Fruit fly (Drosophila melanogaster) whole organism, embryonic: ENCODE measurements around the gene NELF-B.

Experiments
- Atf6 ChIP-seq: fragments of 200-800 bp; sonication (Bioruptor generic); IDR thresholded peaks from 2 replicates; pipeline ENCODE4 v1.3.6; 2022; ENCODE audit warnings: missing biosample characterization, missing genetic modification characterization
- Bteb2 ChIP-seq: fragments of 200-800 bp; sonication (Bioruptor generic); optimal IDR thresholded peaks from 2 replicates; lab custom pipeline; 2016; ENCODE audit warnings: missing biosample characterization, missing genetic modification characterization
- CG11247 ChIP-seq: fragments of 200-800 bp; sonication (Bioruptor generic); IDR thresholded peaks from 2 replicates; pipeline ENCODE4 v1.3.6; 2022; ENCODE audit warnings: missing biosample characterization, missing genetic modification characterization
- CG12236 ChIP-seq: fragments of 200-800 bp; sonication (Bioruptor generic); optimal IDR thresholded peaks from 2 replicates; lab custom pipeline; 2016; ENCODE audit warnings: missing biosample characterization, missing genetic modification characterization
- CG12299 ChIP-seq: fragments of 200-800 bp; sonication (Bioruptor generic); optimal IDR thresholded peaks from 2 replicates; lab custom pipeline; 2018; ENCODE audit warnings: missing biosample characterization, mild to moderate bottlenecking, missing genetic modification characterization
- CG13287 ChIP-seq: fragments of 200-800 bp; sonication (Bioruptor generic); IDR thresholded peaks from 2 replicates; pipeline ENCODE4 v1.3.6; 2022; ENCODE audit warnings: missing biosample characterization, missing genetic modification characterization; ENCODE audit not compliant: partially characterized antibody
- CG13624 ChIP-seq: fragments of 200-800 bp; sonication (Bioruptor generic); optimal IDR thresholded peaks from 2 replicates; lab custom pipeline; 2016; ENCODE audit warnings: missing biosample characterization, missing genetic modification characterization
- CG2129 ChIP-seq: fragments of 200-800 bp; sonication (Bioruptor generic); IDR thresholded peaks from 2 replicates; pipeline ENCODE4 v1.3.6; 2022; ENCODE audit warnings: missing biosample characterization, missing genetic modification characterization; ENCODE audit not compliant: partially characterized antibody
- CG3281 ChIP-seq: fragments of 200-800 bp; sonication (Bioruptor generic); optimal IDR thresholded peaks from 3 replicates; lab custom pipeline; 2017; ENCODE audit warnings: missing biosample characterization, mild to moderate bottlenecking, missing genetic modification characterization
- CG34422 ChIP-seq: fragments of 200-800 bp; sonication (Bioruptor generic); IDR thresholded peaks from 3 replicates; pipeline ENCODE4 v1.3.6; 2022; ENCODE audit warnings: missing biosample characterization, missing genetic modification characterization
- CG3726 ChIP-seq: fragments of 200-800 bp; sonication (Bioruptor generic); IDR thresholded peaks from 3 replicates; pipeline ENCODE4, ENCODE4 v1.3.6; 2022; ENCODE audit warnings: missing biosample characterization, missing genetic modification characterization
- CG4360 ChIP-seq: fragments of 200-800 bp; sonication (Bioruptor generic); IDR thresholded peaks from 2 replicates; pipeline ENCODE4 v1.3.6; 2022; ENCODE audit warnings: missing biosample characterization, missing genetic modification characterization
- CG4404 ChIP-seq: fragments of 200-800 bp; sonication (Bioruptor generic); IDR thresholded peaks from 2 replicates; pipeline ENCODE4 v1.3.6; 2022; ENCODE audit warnings: missing biosample characterization, missing genetic modification characterization
- CG4820 ChIP-seq: fragments of 200-800 bp; sonication (Bioruptor generic); optimal IDR thresholded peaks from 3 replicates; lab custom pipeline; 2016; ENCODE audit warnings: missing biosample characterization, missing genetic modification characterization
- CG7987 ChIP-seq: fragments of 200-800 bp; sonication (Bioruptor generic); optimal IDR thresholded peaks from 2 replicates; lab custom pipeline; 2018; ENCODE audit warnings: missing biosample characterization, mild to moderate bottlenecking, missing genetic modification characterization, moderate library complexity
- CrebB ChIP-seq: fragments of 200-800 bp; sonication (Bioruptor generic); optimal IDR thresholded peaks from 3 replicates; lab custom pipeline; 2018; ENCODE audit warnings: missing biosample characterization, mild to moderate bottlenecking, missing genetic modification characterization
- Dfd ChIP-seq, 2 experiments: fragments of >200 bp; optimal IDR thresholded peaks; 2 replicates each; lab custom pipeline; 2017; ENCODE audit warnings: missing biosample characterization in 2 of 2, missing genetic modification characterization in 2 of 2
- HLH54F ChIP-seq: fragments of 200-800 bp; sonication (Bioruptor generic); optimal IDR thresholded peaks from 3 replicates; lab custom pipeline; 2016; ENCODE audit warnings: missing biosample characterization, missing genetic modification characterization
- Scr ChIP-seq: fragments of 200-800 bp; sonication (Bioruptor generic); IDR thresholded peaks from 2 replicates; pipeline ENCODE4 v1.3.6; 2022; ENCODE audit warnings: missing biosample characterization, missing genetic modification characterization; ENCODE audit not compliant: partially characterized antibody
- Sin3A ChIP-seq: fragments of >200 bp; optimal IDR thresholded peaks from 2 replicates; lab custom pipeline; 2018
- al ChIP-seq: fragments of 200-800 bp; sonication (Bioruptor generic); IDR thresholded peaks from 2 replicates; pipeline ENCODE4 v1.3.6; 2022; ENCODE audit warnings: missing biosample characterization, missing genetic modification characterization
- caup ChIP-seq: fragments of 200-800 bp; sonication (Bioruptor generic); optimal IDR thresholded peaks from 3 replicates; lab custom pipeline; 2017; ENCODE audit warnings: missing biosample characterization, mild to moderate bottlenecking, missing genetic modification characterization, moderate library complexity; ENCODE audit not compliant: severe bottlenecking
- crol ChIP-seq: fragments of 200-800 bp; sonication (Bioruptor generic); IDR thresholded peaks from 2 replicates; pipeline ENCODE4 v1.3.6; 2022; ENCODE audit warnings: missing biosample characterization, missing genetic modification characterization
- crp ChIP-seq, 2 experiments: fragments of 200-800 bp; sonication (Bioruptor generic); optimal IDR thresholded peaks; 2 replicates in 1 of 2; 3 replicates in 1 of 2; lab custom pipeline; 2017; ENCODE audit warnings: missing biosample characterization in 2 of 2, missing genetic modification characterization in 2 of 2, mild to moderate bottlenecking in 1 of 2, moderate library complexity in 1 of 2
- da ChIP-seq: fragments of 200-800 bp; sonication (Bioruptor generic); optimal IDR thresholded peaks from 2 replicates; lab custom pipeline; 2016; ENCODE audit warnings: missing biosample characterization, missing genetic modification characterization
- dimm ChIP-seq: fragments of 200-800 bp; sonication (Bioruptor generic); IDR thresholded peaks from 2 replicates; pipeline ENCODE4 v1.3.6; 2022; ENCODE audit warnings: missing biosample characterization, missing genetic modification characterization
- en ChIP-seq: fragments of 200-800 bp; sonication (Bioruptor generic); optimal IDR thresholded peaks from 2 replicates; lab custom pipeline; 2016; ENCODE audit warnings: missing biosample characterization, missing genetic modification characterization
- ewg ChIP-seq: fragments of 200-800 bp; sonication (Bioruptor generic); optimal IDR thresholded peaks from 3 replicates; lab custom pipeline; 2017; ENCODE audit warnings: mild to moderate bottlenecking, missing biosample characterization, missing genetic modification reagents, missing genetic modification characterization
- fd64A ChIP-seq: fragments of 200-800 bp; sonication (Bioruptor generic); optimal IDR thresholded peaks from 3 replicates; lab custom pipeline; 2018; ENCODE audit warnings: missing biosample characterization, mild to moderate bottlenecking, missing genetic modification characterization
- gcm ChIP-seq: fragments of 200-800 bp; sonication (Bioruptor generic); optimal IDR thresholded peaks from 2 replicates; lab custom pipeline; 2019; ENCODE audit warnings: missing biosample characterization, mild to moderate bottlenecking, missing genetic modification characterization, moderate library complexity
- gro ChIP-seq: fragments of 200-800 bp; sonication (Bioruptor generic); optimal IDR thresholded peaks from 2 replicates; lab custom pipeline; 2016; ENCODE audit warnings: missing biosample characterization, missing genetic modification characterization
- ham ChIP-seq: fragments of 200-800 bp; sonication (Bioruptor generic); IDR thresholded peaks from 2 replicates; pipeline ENCODE4 v1.3.6; 2022; ENCODE audit warnings: missing biosample characterization, missing genetic modification characterization
- jigr1 ChIP-seq: fragments of 200-800 bp; sonication (Bioruptor generic); IDR thresholded peaks from 3 replicates; pipeline ENCODE4 v1.3.6; 2022; ENCODE audit warnings: missing biosample characterization, missing genetic modification characterization
- kah ChIP-seq: fragments of 200-800 bp; sonication (Bioruptor generic); optimal IDR thresholded peaks from 2 replicates; lab custom pipeline; 2018; ENCODE audit warnings: missing biosample characterization, mild to moderate bottlenecking, missing genetic modification characterization
- lmd ChIP-seq: fragments of 200-800 bp; sonication (Bioruptor generic); IDR thresholded peaks from 2 replicates; pipeline ENCODE4 v1.3.6; 2022; ENCODE audit warnings: missing biosample characterization, missing genetic modification characterization
- maf-S ChIP-seq: fragments of 200-800 bp; sonication (Bioruptor generic); optimal IDR thresholded peaks from 2 replicates; lab custom pipeline; 2016; ENCODE audit warnings: missing biosample characterization, missing genetic modification characterization
- mam ChIP-seq: fragments of 200-800 bp; sonication (Bioruptor generic); optimal IDR thresholded peaks from 3 replicates; lab custom pipeline; 2016; ENCODE audit warnings: missing biosample characterization, missing genetic modification characterization
- nau ChIP-seq: fragments of 200-800 bp; sonication (Bioruptor generic); optimal IDR thresholded peaks from 3 replicates; lab custom pipeline; 2017; ENCODE audit warnings: missing biosample characterization, mild to moderate bottlenecking, missing genetic modification characterization, missing genetic modification reagents
- nom ChIP-seq: fragments of 200-800 bp; sonication (Bioruptor generic); optimal IDR thresholded peaks from 2 replicates; lab custom pipeline; 2017; ENCODE audit warnings: missing biosample characterization, missing genetic modification characterization, mild to moderate bottlenecking, moderate library complexity, missing genetic modification reagents
- pho ChIP-seq: fragments of 200-800 bp; sonication (Bioruptor generic); optimal IDR thresholded peaks from 2 replicates; lab custom pipeline; 2016; ENCODE audit warnings: missing biosample characterization, missing genetic modification characterization
- phol ChIP-seq: fragments of 200-800 bp; sonication (Bioruptor generic); optimal IDR thresholded peaks from 3 replicates; lab custom pipeline; 2018; ENCODE audit warnings: missing biosample characterization, mild to moderate bottlenecking, missing genetic modification characterization, moderate library complexity
- prd ChIP-seq, 3 experiments: fragments of >200 bp in 2 of 3; fragments of 200-800 bp in 1 of 3; sonication (Bioruptor generic) in 1 of 3; optimal IDR thresholded peaks in 2 of 3; IDR thresholded peaks in 1 of 3; 2 replicates in 2 of 3; 3 replicates in 1 of 3; pipeline versions ENCODE4 v1.3.6 to Lab custom; 2017 to 2022; ENCODE audit warnings: missing biosample characterization in 1 of 3, missing genetic modification characterization in 1 of 3
- salm ChIP-seq: fragments of 200-800 bp; sonication (Bioruptor generic); optimal IDR thresholded peaks from 2 replicates; lab custom pipeline; 2018; ENCODE audit warnings: missing biosample characterization, mild to moderate bottlenecking, missing genetic modification characterization
- sc ChIP-seq, 3 experiments: fragments of >200 bp in 2 of 3; fragments of 200-800 bp in 1 of 3; sonication (Bioruptor generic) in 1 of 3; optimal IDR thresholded peaks; 2 replicates in 2 of 3; 3 replicates in 1 of 3; lab custom pipeline; 2017; ENCODE audit warnings: mild to moderate bottlenecking in 1 of 3, missing biosample characterization in 1 of 3, missing genetic modification characterization in 1 of 3, missing genetic modification reagents in 1 of 3
- slbo ChIP-seq: fragments of 200-800 bp; sonication (Bioruptor generic); IDR thresholded peaks from 2 replicates; pipeline ENCODE4 v1.3.6; 2022; ENCODE audit warnings: missing biosample characterization, missing genetic modification characterization
- so ChIP-seq: fragments of 200-800 bp; sonication (Bioruptor generic); IDR thresholded peaks from 3 replicates; pipeline ENCODE4 v1.3.6; 2022; ENCODE audit warnings: missing biosample characterization, missing genetic modification characterization
- toy ChIP-seq: fragments of 200-800 bp; sonication (Bioruptor generic); IDR thresholded peaks from 2 replicates; pipeline ENCODE4 v1.3.6; 2022; ENCODE audit warnings: missing biosample characterization, missing genetic modification characterization
- wek ChIP-seq: fragments of 200-800 bp; sonication (Bioruptor generic); optimal IDR thresholded peaks from 3 replicates; lab custom pipeline; 2018; ENCODE audit warnings: missing biosample characterization, mild to moderate bottlenecking, missing genetic modification characterization, moderate library complexity

NELF-B gene

dm6 chrX:7734131-7734930, 6.2 kb upstream of the NELF-B start, which contains the start of the genes Pdp and Rab39 (continued):
- TF ChIP-seq CG34422 (GFP tag; lab: Robert Waterston, UW) (peak; percentile 82), CG3281 (GFP tag; lab: Kevin White, UChicago) (peak; percentile 66), Scr (peak; percentile 96), nau (GFP tag; lab: Kevin White, UChicago) (no peak), crp (GFP tag; optimal IDR thresholded peaks at IDR 0.05; lab: Kevin White, UChicago) (peak in 1 of 2 experiments; percentile 37), CG4360 (no peak), CG12299 (tag; lab: Kevin White, UChicago) (peak; percentile 51), HLH54F (peak; percentile 77), pho (GFP tag; lab: Kevin White, UChicago) (peak; percentile 78), en (GFP tag; lab: Kevin White, UChicago) (peak; percentile 20), maf-S (GFP tag; lab: Kevin White, UChicago) (no peak), prd (optimal IDR thresholded peaks at IDR 0.05; lab: Kevin White, UChicago) (no peak), prd (GFP tag; IDR thresholded peaks at IDR 0.05; lab: Robert Waterston, UW) (peak; percentile 88), Dfd (GFP tag; optimal IDR thresholded peaks at IDR 0.05; lab: Kevin White, UChicago) (no peak), lmd (GFP tag; lab: Robert Waterston, UW) (peak; percentile 75), CG3726 (GFP tag; lab: Robert Waterston, UW) (peak; percentile 68; the same call in 1 of the 3 replicates), Bteb2 (GFP tag; lab: Kevin White, UChicago) (peak; percentile 40), CG7987 (GFP tag; lab: Kevin White, UChicago) (no peak), jigr1 (GFP tag; lab: Robert Waterston, UW) (0 out of 3 replicates have a peak, but pooled peaks have one; percentile 28), al (peak; percentile 77), fd64A (GFP tag; lab: Kevin White, UChicago) (no peak), slbo (GFP tag; lab: Robert Waterston, UW) (peak; percentile 86), toy (0 out of 2 replicates have a peak, but pooled peaks have one; percentile 57), ewg (GFP tag; lab: Kevin White, UChicago) (peak; percentile 72), kah (GFP tag; lab: Kevin White, UChicago) (peak; percentile 16), sc (optimal IDR thresholded peaks at IDR 0.05; lab: Kevin White, UChicago) (no peak), sc (GFP tag; optimal IDR thresholded peaks at IDR 0.05; lab: Kevin White, UChicago) (peak; percentile 23), Atf6 (GFP tag; lab: Robert Waterston, UW) (peak; percentile 85), CrebB (peak; percentile 32), CG13287 (GFP tag; lab: Robert Waterston, UW) (peak; percentile 94), caup (GFP tag; lab: Kevin White, UChicago) (peak; percentile 68), wek (no peak), so (GFP tag; lab: Robert Waterston, UW) (peak; percentile 36; the same call in 1 of the 3 replicates), dimm (GFP tag; lab: Robert Waterston, UW) (no peak), gcm (GFP tag; lab: Kevin White, UChicago) (peak; percentile 60), CG4820 (peak; percentile 70), gro (GFP tag; lab: Kevin White, UChicago) (peak; percentile 43), CG2129 (GFP tag; lab: Robert Waterston, UW) (peak; percentile 83), CG4404 (GFP tag; lab: Robert Waterston, UW) (peak; percentile 82), phol (peak; percentile 78), nom (GFP tag; lab: Kevin White, UChicago) (no peak), ham (GFP tag; lab: Robert Waterston, UW) (no peak), CG11247 (GFP tag; lab: Robert Waterston, UW) (peak; percentile 76), CG13624 (GFP tag; lab: Kevin White, UChicago) (peak; percentile 41), da (GFP tag; lab: Kevin White, UChicago) (peak; percentile 8), crol (GFP tag; lab: Robert Waterston, UW) (no peak), mam (GFP tag; lab: Kevin White, UChicago) (peak; percentile 85), salm (tag; lab: Kevin White, UChicago) (peak; percentile 17), Sin3A (peak; percentile 82), CG12236 (GFP tag; lab: Kevin White, UChicago) (no peak)
